Fruit fly (Drosophila melanogaster): ENCODE results near the gene HLH3B.

HLH3B gene

dm6 chrX:2646022-2646761 is 35.3 kb downstream of the HLH3B start (continued):
- TF ChIP-seq CG2875 (GFP tag; optimal IDR thresholded peaks at IDR 0.05) (peak; percentile 96), Hr78 (GFP tag; optimal IDR thresholded peaks at IDR 0.05) (peak in 1 of 2 experiments; percentile 90), C15 (GFP tag; IDR thresholded peaks at IDR 0.05) (peak; percentile 85; the same call in 1 of the 3 replicates), D19A (tag; optimal IDR thresholded peaks at IDR 0.05) (peak; percentile 93), ttk (GFP tag; IDR thresholded peaks at IDR 0.05) (peak; percentile 92), rib (GFP tag; IDR thresholded peaks at IDR 0.05) (peak; percentile 86), slp2 (GFP tag; optimal IDR thresholded peaks at IDR 0.05) (peak; percentile 96), CG11456 (GFP tag; IDR thresholded peaks at IDR 0.05) (peak; percentile 94), CG1602 (GFP tag; optimal IDR thresholded peaks at IDR 0.05) (peak; percentile 95), CG7839 (tag; optimal IDR thresholded peaks at IDR 0.05) (peak; percentile 98), zen (tag; optimal IDR thresholded peaks at IDR 0.05) (peak; percentile 80), CG13894 (tag; optimal IDR thresholded peaks at IDR 0.05) (peak; percentile 94), tup (GFP tag; optimal IDR thresholded peaks at IDR 0.05) (peak; percentile 92), da (GFP tag; optimal IDR thresholded peaks at IDR 0.05) (peak; percentile 92), CG6765 (GFP tag; optimal IDR thresholded peaks at IDR 0.05) (peak; percentile 94), CG11723 (GFP tag; optimal IDR thresholded peaks at IDR 0.05) (peak; percentile 96), mam (GFP tag; optimal IDR thresholded peaks at IDR 0.05) (peak; percentile 97), CG5245 (GFP tag; optimal IDR thresholded peaks at IDR 0.05) (peak; percentile 95), CG18619 (GFP tag; optimal IDR thresholded peaks at IDR 0.05) (peak; percentile 98), Ptx1 (GFP tag; IDR thresholded peaks at IDR 0.05) (peak; percentile 96), CG9932 (GFP tag; IDR thresholded peaks at IDR 0.05) (peak; percentile 96), CG33213 (GFP tag; optimal IDR thresholded peaks at IDR 0.05) (peak; percentile 90), ato (GFP tag; IDR thresholded peaks at IDR 0.05; ENCODE audit: partially characterized antibody) (peak; percentile 67), tio (GFP tag; optimal IDR thresholded peaks at IDR 0.05) (peak; percentile 94), lola (GFP tag; optimal IDR thresholded peaks at IDR 0.05) (peak in 1 of 3 experiments; percentile 95), HLHmδ (GFP tag; optimal IDR thresholded peaks at IDR 0.05) (peak; percentile 65), nerfin-1 (tag; optimal IDR thresholded peaks at IDR 0.05) (peak; percentile 90), CG1792 (GFP tag; optimal IDR thresholded peaks at IDR 0.05) (peak; percentile 92), bcd (GFP tag; optimal IDR thresholded peaks at IDR 0.05) (peak; percentile 98), Sox100B (GFP tag; optimal IDR thresholded peaks at IDR 0.05) (peak; percentile 94), CG15479 (GFP tag; optimal IDR thresholded peaks at IDR 0.05) (no peak), CG6683 (GFP tag; optimal IDR thresholded peaks at IDR 0.05) (peak; percentile 93), dimm (GFP tag; IDR thresholded peaks at IDR 0.05) (peak; percentile 93), E2f1 (GFP tag; IDR thresholded peaks at IDR 0.05) (peak; percentile 96), Hr51 (GFP tag; optimal IDR thresholded peaks at IDR 0.05) (peak; percentile 96 to 98), CG6654 (GFP tag; optimal IDR thresholded peaks at IDR 0.05) (peak; percentile 90), Oaz (GFP tag; IDR thresholded peaks at IDR 0.05) (peak; percentile 96), sqz (GFP tag; optimal IDR thresholded peaks at IDR 0.05) (peak; percentile 92), CG8290 (GFP tag; optimal IDR thresholded peaks at IDR 0.05) (peak; percentile 90), CG8290 (tag; optimal IDR thresholded peaks at IDR 0.05) (peak; percentile 89 to 99), jigr1 (GFP tag; IDR thresholded peaks at IDR 0.05) (peak; percentile 90), CG8924 (tag; optimal IDR thresholded peaks at IDR 0.05) (peak; percentile 98), Taf1 (GFP tag; IDR thresholded peaks at IDR 0.05) (peak; percentile 89), row (GFP tag; IDR thresholded peaks at IDR 0.05) (peak; percentile 99), CG15269 (tag; optimal IDR thresholded peaks at IDR 0.05) (peak; percentile 98), zfh1 (GFP tag; IDR thresholded peaks at IDR 0.05) (peak; percentile 95), hkb (optimal IDR thresholded peaks at IDR 0.05) (no peak), hkb (GFP tag; IDR thresholded peaks at IDR 0.05) (peak; percentile 98), CG3995 (GFP tag; optimal IDR thresholded peaks at IDR 0.05) (peak; percentile 69)
